Worm (Caenorhabditis elegans) whole organism, L3 larva: ENCODE data around the gene his-5.

Source experiments
- ama-1 ChIP-seq: fragments of 150-350 bp; optimal IDR thresholded peaks from 2 replicates; lab custom pipeline; 2018
- ceh-82 ChIP-seq: fragments of 150-350 bp; optimal IDR thresholded peaks from 2 replicates; lab custom pipeline; 2014; ENCODE audit warnings: missing biosample characterization, missing genetic modification characterization
- egl-27 ChIP-seq: sonication (generic microtip); optimal IDR thresholded peaks from 4 replicates; lab custom pipeline; 2017; ENCODE audit warnings: missing biosample characterization, missing genetic modification reagents, missing genetic modification characterization
- pqm-1 ChIP-seq: fragments of 150-350 bp; optimal IDR thresholded peaks from 2 replicates; lab custom pipeline; 2017; ENCODE audit warnings: missing biosample characterization, missing genetic modification characterization, inconsistent platforms

ce11 chrV:8569841-8570361, 34.9 kb downstream of the his-5 start, which contains the start of the genes F25G6.9 and symk-1:
- TF ChIP-seq ceh-82 (tag; lab: Kevin White, UChicago) (no peak), ama-1 (no peak), egl-27 (tag; lab: Kevin White, UChicago) (no peak), pqm-1 (tag; lab: Kevin White, UChicago) (peak; percentile 26)
